Fruit fly (Drosophila melanogaster) whole organism, embryonic: ENCODE data around the gene CG7985.
A peak's percentile ranks its signal among the peaks of the same experiment; 100 is the strongest.

Source experiments
- Abd-B ChIP-seq: fragments of 200-800 bp; sonication (Bioruptor generic); optimal IDR thresholded peaks from 2 replicates; lab custom pipeline; 2018; ENCODE audit warnings: missing biosample characterization, mild to moderate bottlenecking, missing genetic modification characterization, moderate library complexity
- Aef1 ChIP-seq: fragments of 200-800 bp; sonication (Bioruptor generic); IDR thresholded peaks from 3 replicates; pipeline ENCODE4 v1.3.6; 2022; ENCODE audit warnings: missing biosample characterization, missing genetic modification characterization
- Awh ChIP-seq: fragments of 200-800 bp; sonication (Bioruptor generic); IDR thresholded peaks from 2 replicates; pipeline ENCODE4, ENCODE4 v1.3.6; 2022; ENCODE audit warnings: missing biosample characterization, missing genetic modification characterization
- CG10147 ChIP-seq: fragments of 200-800 bp; sonication (Bioruptor generic); optimal IDR thresholded peaks from 2 replicates; lab custom pipeline; 2019; ENCODE audit warnings: missing biosample characterization, mild to moderate bottlenecking, missing genetic modification characterization, moderate library complexity
- CG11085 ChIP-seq: fragments of 200-800 bp; sonication (Bioruptor generic); IDR thresholded peaks from 2 replicates; pipeline ENCODE4 v1.3.6; 2022; ENCODE audit warnings: missing biosample characterization, missing genetic modification characterization
- CG11093 ChIP-seq: fragments of 200-800 bp; sonication (Bioruptor generic); IDR thresholded peaks from 3 replicates; pipeline ENCODE4 v1.3.6; 2022; ENCODE audit warnings: missing biosample characterization, missing genetic modification characterization
- CG11247 ChIP-seq: fragments of 200-800 bp; sonication (Bioruptor generic); IDR thresholded peaks from 2 replicates; pipeline ENCODE4 v1.3.6; 2022; ENCODE audit warnings: missing biosample characterization, missing genetic modification characterization
- CG11560 ChIP-seq: fragments of 200-800 bp; sonication (Bioruptor generic); IDR thresholded peaks from 3 replicates; pipeline ENCODE4 v1.3.6; 2022; ENCODE audit warnings: missing biosample characterization, missing genetic modification characterization
- CG11695 ChIP-seq: fragments of 200-800 bp; sonication (Bioruptor generic); IDR thresholded peaks from 3 replicates; pipeline ENCODE4 v1.3.6; 2022; ENCODE audit warnings: missing biosample characterization, missing genetic modification characterization
- CG13775 ChIP-seq: fragments of 200-800 bp; sonication (Bioruptor generic); optimal IDR thresholded peaks from 3 replicates; lab custom pipeline; 2017; ENCODE audit warnings: missing biosample characterization, mild to moderate bottlenecking, missing genetic modification characterization
- CG14441 ChIP-seq: fragments of 200-800 bp; sonication (Bioruptor generic); IDR thresholded peaks from 2 replicates; pipeline ENCODE4 v1.3.6; 2022; ENCODE audit warnings: missing biosample characterization, missing genetic modification characterization
- CG1647 ChIP-seq: fragments of 200-800 bp; sonication (Bioruptor generic); optimal IDR thresholded peaks from 3 replicates; lab custom pipeline; 2016; ENCODE audit warnings: missing biosample characterization, missing genetic modification characterization
- CG16779 ChIP-seq: fragments of 200-800 bp; sonication (Bioruptor generic); IDR thresholded peaks from 2 replicates; pipeline ENCODE4 v1.3.6; 2022; ENCODE audit warnings: missing biosample characterization, missing genetic modification characterization
- CG17912 ChIP-seq: fragments of 200-800 bp; sonication (Bioruptor generic); optimal IDR thresholded peaks from 2 replicates; lab custom pipeline; 2018; ENCODE audit warnings: missing biosample characterization, mild to moderate bottlenecking, missing genetic modification characterization
- CG1792 ChIP-seq: fragments of 200-800 bp; sonication (Bioruptor generic); optimal IDR thresholded peaks from 2 replicates; lab custom pipeline; 2016; ENCODE audit warnings: missing biosample characterization, missing genetic modification characterization
- CG18619 ChIP-seq: fragments of 200-800 bp; sonication (Bioruptor generic); optimal IDR thresholded peaks from 3 replicates; lab custom pipeline; 2017; ENCODE audit warnings: missing biosample characterization, mild to moderate bottlenecking, missing genetic modification characterization
- CG32532 ChIP-seq: fragments of 200-800 bp; sonication (Bioruptor generic); IDR thresholded peaks from 2 replicates; pipeline ENCODE4 v1.3.6; 2022; ENCODE audit warnings: missing biosample characterization, missing genetic modification characterization
- CG4328 ChIP-seq: fragments of 200-800 bp; sonication (Bioruptor generic); optimal IDR thresholded peaks from 3 replicates; lab custom pipeline; 2017; ENCODE audit warnings: missing biosample characterization, missing genetic modification reagents, missing genetic modification characterization
- CG6683 ChIP-seq: fragments of 200-800 bp; sonication (Bioruptor generic); optimal IDR thresholded peaks from 2 replicates; lab custom pipeline; 2017; ENCODE audit warnings: missing biosample characterization, mild to moderate bottlenecking, missing genetic modification characterization, missing genetic modification reagents
- CG7987 ChIP-seq: fragments of 200-800 bp; sonication (Bioruptor generic); optimal IDR thresholded peaks from 2 replicates; lab custom pipeline; 2018; ENCODE audit warnings: missing biosample characterization, mild to moderate bottlenecking, missing genetic modification characterization, moderate library complexity
- CG8290 ChIP-seq, 3 experiments: fragments of 200-800 bp; sonication (Bioruptor generic); optimal IDR thresholded peaks; 2 replicates each; lab custom pipeline; 2016 to 2019; ENCODE audit warnings: missing biosample characterization in 3 of 3, missing genetic modification characterization in 3 of 3, mild to moderate bottlenecking in 2 of 3, moderate library complexity in 1 of 3
- CG9876 ChIP-seq: fragments of 200-800 bp; sonication (Bioruptor generic); optimal IDR thresholded peaks from 2 replicates; lab custom pipeline; 2016; ENCODE audit warnings: missing biosample characterization, missing genetic modification characterization
- Chrac-16 ChIP-seq: fragments of 200-800 bp; sonication (Bioruptor generic); optimal IDR thresholded peaks from 3 replicates; lab custom pipeline; 2016; ENCODE audit warnings: missing biosample characterization, missing genetic modification characterization
- CkIIα-i1 ChIP-seq: fragments of 200-800 bp; sonication (Bioruptor generic); IDR thresholded peaks from 2 replicates; pipeline ENCODE4 v1.3.6; 2022; ENCODE audit warnings: missing biosample characterization, missing genetic modification characterization
- D19A ChIP-seq: fragments of 200-800 bp; optimal IDR thresholded peaks from 3 replicates; lab custom pipeline; 2019; ENCODE audit warnings: missing biosample characterization, mild to moderate bottlenecking, missing genetic modification characterization, moderate library complexity
- Dbx ChIP-seq: fragments of 200-800 bp; sonication (Bioruptor generic); IDR thresholded peaks from 3 replicates; pipeline ENCODE4 v1.3.6; 2022; ENCODE audit warnings: missing biosample characterization, missing genetic modification characterization
- Dip2 ChIP-seq: fragments of 200-800 bp; sonication (Bioruptor generic); IDR thresholded peaks from 2 replicates; pipeline ENCODE4 v1.3.6; 2022; ENCODE audit warnings: missing biosample characterization, missing genetic modification characterization
- Gug ChIP-seq: fragments of 200-800 bp; sonication (Bioruptor generic); IDR thresholded peaks from 4 replicates; pipeline ENCODE4 v1.3.6; 2022; ENCODE audit warnings: missing biosample characterization, missing genetic modification characterization
- Hey ChIP-seq: fragments of 200-800 bp; sonication (Bioruptor generic); optimal IDR thresholded peaks from 3 replicates; lab custom pipeline; 2018; ENCODE audit warnings: missing biosample characterization, mild to moderate bottlenecking, missing genetic modification characterization
- MTF-1 ChIP-seq: fragments of 200-800 bp; sonication (Bioruptor generic); optimal IDR thresholded peaks from 2 replicates; lab custom pipeline; 2018; ENCODE audit warnings: missing biosample characterization, mild to moderate bottlenecking, missing genetic modification characterization, borderline replicate concordance
- Nf-YC ChIP-seq: fragments of 200-800 bp; optimal IDR thresholded peaks from 3 replicates; lab custom pipeline; 2019; ENCODE audit warnings: missing biosample characterization, mild to moderate bottlenecking, missing genetic modification characterization, moderate library complexity
- Opbp ChIP-seq: fragments of 200-800 bp; sonication (Bioruptor generic); IDR thresholded peaks from 3 replicates; pipeline ENCODE4 v1.3.6; 2022; ENCODE audit warnings: missing biosample characterization, missing genetic modification characterization; ENCODE audit not compliant: partially characterized antibody
- Taf1 ChIP-seq: fragments of 200-800 bp; sonication (Bioruptor generic); IDR thresholded peaks from 2 replicates; pipeline ENCODE4 v1.3.6; 2022; ENCODE audit warnings: missing biosample characterization, missing genetic modification characterization
- bcd ChIP-seq: fragments of 200-800 bp; sonication (Bioruptor generic); optimal IDR thresholded peaks from 2 replicates; lab custom pipeline; 2017; ENCODE audit warnings: missing biosample characterization, mild to moderate bottlenecking, missing genetic modification characterization
- dpn ChIP-seq, 2 experiments: fragments of 200-800 bp; sonication (Bioruptor generic); optimal IDR thresholded peaks; 3 replicates each; lab custom pipeline; 2016; ENCODE audit warnings: missing biosample characterization in 2 of 2, missing genetic modification characterization in 2 of 2
- dysf ChIP-seq: fragments of 200-800 bp; sonication (Bioruptor generic); IDR thresholded peaks from 3 replicates; pipeline ENCODE4 v1.3.6; 2022; ENCODE audit warnings: missing biosample characterization, missing genetic modification characterization
- esg ChIP-seq: fragments of 200-800 bp; sonication (Bioruptor generic); conservative IDR thresholded peaks from 2 replicates; pipeline ENCODE4 v1.3.6; 2022; ENCODE audit warnings: missing biosample characterization, missing genetic modification characterization
- fd102C ChIP-seq: fragments of 200-800 bp; sonication (Bioruptor generic); optimal IDR thresholded peaks from 2 replicates; lab custom pipeline; 2018; ENCODE audit warnings: missing biosample characterization, mild to moderate bottlenecking, missing genetic modification characterization, moderate library complexity
- h ChIP-seq: fragments of >200 bp; optimal IDR thresholded peaks from 2 replicates; lab custom pipeline; 2017
- lbe ChIP-seq: fragments of 200-800 bp; sonication (Bioruptor generic); optimal IDR thresholded peaks from 2 replicates; lab custom pipeline; 2016; ENCODE audit warnings: missing biosample characterization, mild to moderate bottlenecking, missing genetic modification characterization
- otp ChIP-seq: fragments of 200-800 bp; sonication (Bioruptor generic); IDR thresholded peaks from 3 replicates; pipeline ENCODE4, ENCODE4 v1.3.6; 2022; ENCODE audit warnings: missing biosample characterization, missing genetic modification characterization
- pum ChIP-seq: fragments of 200-800 bp; sonication (Bioruptor generic); optimal IDR thresholded peaks from 2 replicates; lab custom pipeline; 2016; ENCODE audit warnings: missing biosample characterization, missing genetic modification characterization
- run ChIP-seq: fragments of 200-800 bp; sonication (Bioruptor generic); optimal IDR thresholded peaks from 3 replicates; lab custom pipeline; 2018; ENCODE audit warnings: missing biosample characterization, mild to moderate bottlenecking, missing genetic modification characterization
- sc ChIP-seq, 3 experiments: fragments of >200 bp in 2 of 3; fragments of 200-800 bp in 1 of 3; sonication (Bioruptor generic) in 1 of 3; optimal IDR thresholded peaks; 2 replicates in 2 of 3; 3 replicates in 1 of 3; lab custom pipeline; 2017; ENCODE audit warnings: mild to moderate bottlenecking in 1 of 3, missing biosample characterization in 1 of 3, missing genetic modification characterization in 1 of 3, missing genetic modification reagents in 1 of 3
- sna ChIP-seq: fragments of 200-800 bp; sonication (Bioruptor generic); IDR thresholded peaks from 2 replicates; pipeline ENCODE4 v1.3.6; 2022; ENCODE audit warnings: missing biosample characterization, missing genetic modification characterization; ENCODE audit not compliant: partially characterized antibody
- tio ChIP-seq: fragments of 200-800 bp; sonication (Bioruptor generic); optimal IDR thresholded peaks from 2 replicates; lab custom pipeline; 2017; ENCODE audit warnings: missing biosample characterization, missing genetic modification characterization, inconsistent platforms
- trh ChIP-seq: fragments of 200-800 bp; sonication (Bioruptor generic); optimal IDR thresholded peaks from 2 replicates; lab custom pipeline; 2016; ENCODE audit warnings: missing biosample characterization, missing genetic modification characterization
- tup ChIP-seq: fragments of 200-800 bp; sonication (Bioruptor generic); optimal IDR thresholded peaks from 2 replicates; lab custom pipeline; 2016; ENCODE audit warnings: missing biosample characterization, mild to moderate bottlenecking, missing genetic modification characterization, moderate library complexity
- unc-4 ChIP-seq: fragments of 200-800 bp; sonication (Bioruptor generic); IDR thresholded peaks from 2 replicates; pipeline ENCODE4 v1.3.6; 2022; ENCODE audit warnings: missing biosample characterization, missing genetic modification characterization; ENCODE audit not compliant: partially characterized antibody
- unpg ChIP-seq: fragments of 200-800 bp; sonication (Bioruptor generic); optimal IDR thresholded peaks from 3 replicates; lab custom pipeline; 2018; ENCODE audit warnings: missing biosample characterization, mild to moderate bottlenecking, missing genetic modification characterization, moderate library complexity

Gene CG7985

dm6 chr3R:18185385-18185784 is 14.3 kb upstream of the CG7985 start, which contains the start of the genes Arp5 and CG7208 (continued):
- TF ChIP-seq MTF-1 (GFP tag; lab: Kevin White, UChicago) (no peak), trh (GFP tag; lab: Kevin White, UChicago) (peak; percentile 23), dysf (GFP tag; lab: Robert Waterston, UW) (peak; percentile 70), CG11085 (peak; percentile 59), Dbx (GFP tag; lab: Robert Waterston, UW) (peak; percentile 82), CkIIα-i1 (GFP tag; lab: Robert Waterston, UW) (no peak), Abd-B (peak; percentile 85), CG9876 (GFP tag; lab: Kevin White, UChicago) (no peak), Taf1 (GFP tag; lab: Robert Waterston, UW) (peak; percentile 60), D19A (no peak), unc-4 (GFP tag; lab: Robert Waterston, UW) (no peak), Dip2 (GFP tag; lab: Robert Waterston, UW) (no peak), tup (peak; percentile 2), Opbp (no peak), otp (GFP tag; lab: Robert Waterston, UW) (no peak), CG18619 (GFP tag; lab: Kevin White, UChicago) (peak; percentile 59), CG16779 (no peak), CG6683 (GFP tag; lab: Kevin White, UChicago) (peak; percentile 39), CG11247 (GFP tag; lab: Robert Waterston, UW) (peak; percentile 39; the same call in 1 of the 2 replicates), CG1647 (peak; percentile 51), CG14441 (GFP tag; lab: Robert Waterston, UW) (peak; percentile 45; the same call in 1 of the 2 replicates), run (tag; lab: Kevin White, UChicago) (no peak), bcd (GFP tag; lab: Kevin White, UChicago) (peak; percentile 74), h (lab: Kevin White, UChicago) (no peak), CG32532 (GFP tag; lab: Robert Waterston, UW) (peak; percentile 63), CG1792 (GFP tag; lab: Kevin White, UChicago) (peak; percentile 4), Gug (GFP tag; lab: Robert Waterston, UW) (peak; percentile 50; the same call in 2 of the 4 replicates), Aef1 (GFP tag; lab: Robert Waterston, UW) (peak; percentile 44), sna (GFP tag; lab: Robert Waterston, UW) (peak; percentile 64; the same call in 1 of the 2 replicates), unpg (GFP tag; lab: Kevin White, UChicago) (no peak), CG10147 (GFP tag; lab: Kevin White, UChicago) (peak; percentile 59), Hey (tag; lab: Kevin White, UChicago) (no peak), lbe (GFP tag; lab: Kevin White, UChicago) (peak; percentile 56), CG11560 (tag; lab: Robert Waterston, UW) (no peak; the same call in 2 of the 3 replicates), dpn (GFP tag; optimal IDR thresholded peaks at IDR 0.05; lab: Kevin White, UChicago) (peak; percentile 72 to 85), CG7987 (GFP tag; lab: Kevin White, UChicago) (peak; percentile 15), esg (GFP tag; lab: Robert Waterston, UW) (peak; percentile 50), CG11093 (GFP tag; lab: Robert Waterston, UW) (no peak), CG13775 (peak; percentile 78), Awh (GFP tag; lab: Robert Waterston, UW) (no peak), CG17912 (GFP tag; lab: Kevin White, UChicago) (no peak), Nf-YC (peak; percentile 65), CG4328 (GFP tag; lab: Kevin White, UChicago) (peak; percentile 49), pum (peak; percentile 48), sc (optimal IDR thresholded peaks at IDR 0.05; lab: Kevin White, UChicago) (no peak), sc (GFP tag; optimal IDR thresholded peaks at IDR 0.05; lab: Kevin White, UChicago) (peak; percentile 47), CG11695 (GFP tag; lab: Robert Waterston, UW) (peak; percentile 49; the same call in 1 of the 3 replicates), tio (GFP tag; lab: Kevin White, UChicago) (no peak), fd102C (GFP tag; lab: Kevin White, UChicago) (no peak), CG8290 (GFP tag; optimal IDR thresholded peaks at IDR 0.05; lab: Kevin White, UChicago) (peak; percentile 66), CG8290 (tag; optimal IDR thresholded peaks at IDR 0.05; lab: Kevin White, UChicago) (peak in 1 of 2 experiments; percentile 34), Chrac-16 (GFP tag; lab: Kevin White, UChicago) (peak; percentile 78)
